Fruit fly (Drosophila melanogaster) whole organism, prepupa: ENCODE measurements around the gene CG4374.

Experiments used
- Blimp-1 ChIP-seq: fragments of 200-800 bp; sonication (Bioruptor generic); optimal IDR thresholded peaks from 3 replicates; lab custom pipeline; 2017; ENCODE audit warnings: missing biosample characterization, missing genetic modification characterization, mild to moderate bottlenecking, moderate library complexity, missing genetic modification reagents
- CG10669 ChIP-seq: fragments of 200-800 bp; sonication (Bioruptor generic); optimal IDR thresholded peaks from 3 replicates; lab custom pipeline; 2018; ENCODE audit warnings: missing biosample characterization, mild to moderate bottlenecking, missing genetic modification characterization, moderate library complexity
- CG11762 ChIP-seq: fragments of 200-800 bp; sonication (Bioruptor generic); optimal IDR thresholded peaks from 3 replicates; lab custom pipeline; 2016; ENCODE audit warnings: missing biosample characterization, missing genetic modification characterization; ENCODE audit not compliant: insufficient read depth
- CG15336 ChIP-seq: fragments of 200-800 bp; sonication (Bioruptor generic); IDR thresholded peaks from 2 replicates; pipeline ENCODE4 v1.3.6; 2022; ENCODE audit warnings: missing biosample characterization, missing genetic modification characterization
- CG32006 ChIP-seq: fragments of 200-800 bp; sonication (Bioruptor generic); optimal IDR thresholded peaks from 3 replicates; lab custom pipeline; 2017; ENCODE audit warnings: missing biosample characterization, mild to moderate bottlenecking, missing genetic modification characterization
- CG9139 ChIP-seq: fragments of 200-800 bp; sonication (Bioruptor generic); optimal IDR thresholded peaks from 3 replicates; lab custom pipeline; 2017; ENCODE audit warnings: missing biosample characterization, mild to moderate bottlenecking, missing genetic modification characterization
- Ets21C ChIP-seq: fragments of 200-800 bp; sonication (Bioruptor generic); optimal IDR thresholded peaks from 3 replicates; lab custom pipeline; 2016; ENCODE audit warnings: missing biosample characterization, missing genetic modification characterization
- OdsH ChIP-seq: fragments of 200-800 bp; sonication (Bioruptor generic); optimal IDR thresholded peaks from 3 replicates; lab custom pipeline; 2016; ENCODE audit warnings: missing biosample characterization, missing genetic modification characterization
- Sox102F ChIP-seq: fragments of 200-800 bp; sonication (Bioruptor generic); optimal IDR thresholded peaks from 2 replicates; lab custom pipeline; 2016; ENCODE audit warnings: missing biosample characterization, mild to moderate bottlenecking, missing genetic modification characterization
- cyc ChIP-seq: fragments of 200-800 bp; sonication (Bioruptor generic); optimal IDR thresholded peaks from 3 replicates; lab custom pipeline; 2016; ENCODE audit warnings: missing biosample characterization, missing genetic modification characterization
- dac ChIP-seq: fragments of 200-800 bp; sonication (Bioruptor generic); optimal IDR thresholded peaks from 2 replicates; lab custom pipeline; 2017; ENCODE audit warnings: missing biosample characterization, mild to moderate bottlenecking, missing genetic modification characterization
- vri ChIP-seq: fragments of 200-800 bp; sonication (Bioruptor generic); optimal IDR thresholded peaks from 3 replicates; lab custom pipeline; 2016; ENCODE audit warnings: missing biosample characterization, mild to moderate bottlenecking, missing genetic modification characterization

DNA sequence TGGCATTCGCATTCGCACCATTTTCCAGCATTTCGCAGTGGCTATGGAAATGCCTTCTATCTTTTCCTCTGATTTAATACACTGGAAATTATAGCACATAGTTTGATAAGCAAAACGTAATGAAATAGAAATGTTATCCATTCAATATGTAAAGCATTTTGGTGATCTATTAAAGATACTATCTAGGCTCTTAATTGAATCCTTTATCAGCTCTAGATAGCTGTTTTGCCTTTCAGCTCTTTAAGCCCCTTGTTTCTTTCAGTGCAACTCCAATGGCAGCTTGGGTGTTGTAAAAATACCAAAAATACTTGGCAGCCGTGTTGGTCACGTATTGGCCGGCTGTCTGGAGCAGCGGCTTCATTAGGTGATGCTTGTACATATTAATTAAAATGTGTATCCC is 107.0 kb downstream of the CG4374 start:
- TF ChIP-seq Blimp-1 (no peak), vri (GFP tag; lab: Kevin White, UChicago) (no peak), Sox102F (GFP tag; lab: Kevin White, UChicago) (no peak), CG10669 (GFP tag; lab: Kevin White, UChicago) (no peak), CG15336 (GFP tag; lab: Robert Waterston, UW) (peak; percentile 71), Ets21C (GFP tag; lab: Kevin White, UChicago) (no peak), CG32006 (GFP tag; lab: Kevin White, UChicago) (peak; percentile 68), CG11762 (no peak), dac (GFP tag; lab: Kevin White, UChicago) (peak; percentile 53), CG9139 (GFP tag; lab: Kevin White, UChicago) (no peak), OdsH (GFP tag; lab: Kevin White, UChicago) (peak; percentile 29), cyc (no peak)
